Fruit fly (Drosophila melanogaster): ENCODE results near the gene GC1.
A peak's percentile ranks its signal among the peaks of the same experiment; 100 is the strongest.

Gene GC1

dm6 chr3R:12010202-12010824, 42.8 kb downstream of the GC1 start, which contains the start of the genes KLHL18 and GCC185 (continued):
- TF ChIP-seq D19B (GFP tag; optimal IDR thresholded peaks at IDR 0.05) (peak; percentile 45), fd96Cb (tag; optimal IDR thresholded peaks at IDR 0.05) (peak; percentile 79), dm (GFP tag; optimal IDR thresholded peaks at IDR 0.05) (peak; percentile 20), Bdp1 (GFP tag; optimal IDR thresholded peaks at IDR 0.05) (peak; percentile 26), ase (GFP tag; IDR thresholded peaks at IDR 0.05) (0 out of 3 replicates have a peak, but pooled peaks have one; percentile 14), CG17359 (tag; optimal IDR thresholded peaks at IDR 0.05) (peak; percentile 41), jigr1 (GFP tag; IDR thresholded peaks at IDR 0.05) (peak; percentile 82; the same call in 2 of the 3 replicates), her (GFP tag; optimal IDR thresholded peaks at IDR 0.05) (no peak), CG14441 (GFP tag; IDR thresholded peaks at IDR 0.05) (peak; percentile 69), CG16815 (GFP tag; optimal IDR thresholded peaks at IDR 0.05) (peak; percentile 80), CG16779 (GFP tag; IDR thresholded peaks at IDR 0.05) (no peak), crc (GFP tag; optimal IDR thresholded peaks at IDR 0.05) (no peak), Jarid2 (GFP tag; optimal IDR thresholded peaks at IDR 0.05) (peak; percentile 34), CG18764 (GFP tag; optimal IDR thresholded peaks at IDR 0.05) (peak; percentile 69), stwl (tag; optimal IDR thresholded peaks at IDR 0.05) (peak; percentile 56), tin (GFP tag; optimal IDR thresholded peaks at IDR 0.05) (peak; percentile 83), mld (GFP tag; IDR thresholded peaks at IDR 0.05; ENCODE audit: partially characterized antibody) (peak; percentile 19; the same call in 1 of the 3 replicates), CG17186 (GFP tag; optimal IDR thresholded peaks at IDR 0.05) (no peak), ewg (GFP tag; optimal IDR thresholded peaks at IDR 0.05) (peak; percentile 45), Hr39 (optimal IDR thresholded peaks at IDR 0.05) (no peak), Hey (tag; optimal IDR thresholded peaks at IDR 0.05) (no peak), tll (GFP tag; optimal IDR thresholded peaks at IDR 0.05) (peak; percentile 26 to 97), yki (optimal IDR thresholded peaks at IDR 0.05) (no peak), sr (GFP tag; IDR thresholded peaks at IDR 0.05) (no peak), z (GFP tag; IDR thresholded peaks at IDR 0.05) (no peak), CG9727 (GFP tag; optimal IDR thresholded peaks at IDR 0.05) (peak; percentile 76), zfh1 (GFP tag; IDR thresholded peaks at IDR 0.05) (peak; percentile 56; the same call in 1 of the 3 replicates), TFAM (GFP tag; optimal IDR thresholded peaks at IDR 0.05) (no peak), CG9215 (GFP tag; IDR thresholded peaks at IDR 0.05) (peak; percentile 86), Max (GFP tag; optimal IDR thresholded peaks at IDR 0.05) (peak; percentile 78), CG7928 (GFP tag; optimal IDR thresholded peaks at IDR 0.05) (peak; percentile 22), CG8924 (tag; optimal IDR thresholded peaks at IDR 0.05) (peak; percentile 76), gcm (GFP tag; optimal IDR thresholded peaks at IDR 0.05) (peak; percentile 16), Ptx1 (GFP tag; IDR thresholded peaks at IDR 0.05) (peak; percentile 80), CG17802 (tag; optimal IDR thresholded peaks at IDR 0.05) (peak; percentile 27), H2.0 (GFP tag; IDR thresholded peaks at IDR 0.05) (peak; percentile 46; the same call in 1 of the 2 replicates), slbo (GFP tag; IDR thresholded peaks at IDR 0.05) (peak; percentile 89), MBD-R2 (GFP tag; IDR thresholded peaks at IDR 0.05) (peak; percentile 82), Awh (GFP tag; IDR thresholded peaks at IDR 0.05) (peak; percentile 29; the same call in 1 of the 2 replicates), B-H2 (GFP tag; optimal IDR thresholded peaks at IDR 0.05) (peak; percentile 74), CG4730 (GFP tag; IDR thresholded peaks at IDR 0.05) (peak; percentile 56; the same call in 1 of the 2 replicates), C15 (GFP tag; IDR thresholded peaks at IDR 0.05) (peak; percentile 42; the same call in 1 of the 3 replicates), Dfd (GFP tag; optimal IDR thresholded peaks at IDR 0.05) (no peak), cwo (GFP tag; optimal IDR thresholded peaks at IDR 0.05) (peak; percentile 33), Fer1 (GFP tag; optimal IDR thresholded peaks at IDR 0.05) (no peak), esg (GFP tag; conservative IDR thresholded peaks at IDR 0.05) (peak; percentile 70), Nf-YC (tag; optimal IDR thresholded peaks at IDR 0.05) (peak; percentile 75), CG31441 (GFP tag; IDR thresholded peaks at IDR 0.05) (no peak; the same call in 1 of the 2 replicates), CG8765 (GFP tag; IDR thresholded peaks at IDR 0.05) (peak; percentile 58; the same call in 1 of the 2 replicates), slp2 (GFP tag; optimal IDR thresholded peaks at IDR 0.05) (peak; percentile 3), Meics (GFP tag; optimal IDR thresholded peaks at IDR 0.05) (peak; percentile 69)
